Fruit fly (Drosophila melanogaster) Kc167 (cell line): ENCODE results near the gene PH4alphaSG2.

Source experiments
- Sin3A ChIP-seq: fragments of >200 bp; optimal IDR thresholded peaks from 2 replicates; lab custom pipeline; 2018; ENCODE audit warnings: missing external identifiers
- insv ChIP-seq: fragments of >200 bp; optimal IDR thresholded peaks from 3 replicates; lab custom pipeline; 2018; ENCODE audit warnings: missing external identifiers

dm6 chr3R:30476367-30476766, 13.5 kb upstream of the PH4alphaSG2 start, which contains the start of gene spdo:
- TF ChIP-seq Sin3A (lab: Kevin White, UChicago) (no peak), insv (lab: Kevin White, UChicago) (no peak)
